Worm (Caenorhabditis elegans) whole organism, L1 larva: ENCODE measurements around the gene ZK1307.4.

Source experiments
- C04F5.9 ChIP-seq: sonication (generic microtip); optimal IDR thresholded peaks from 2 replicates; lab custom pipeline; 2016; ENCODE audit warnings: missing genetic modification characterization, missing compliant biosample characterization
- C34B4.2 ChIP-seq: sonication (generic microtip); optimal IDR thresholded peaks from 2 replicates; lab custom pipeline; 2017; ENCODE audit warnings: mild to moderate bottlenecking, missing genetic modification characterization, missing compliant biosample characterization
- Y116A8C.19 ChIP-seq: sonication (generic microtip); optimal IDR thresholded peaks from 2 replicates; lab custom pipeline; 2016; ENCODE audit warnings: missing compliant biosample characterization, missing genetic modification characterization, borderline replicate concordance
- alr-1 ChIP-seq: fragments of 200-800 bp; sonication (Bioruptor generic); optimal IDR thresholded peaks from 2 replicates; lab custom pipeline; 2018; ENCODE audit warnings: borderline replicate concordance, mild to moderate bottlenecking, missing genetic modification characterization, missing compliant biosample characterization
- aly-2 ChIP-seq: fragments of 150-350 bp; optimal IDR thresholded peaks from 2 replicates; lab custom pipeline; 2014; ENCODE audit warnings: missing biosample characterization, missing genetic modification characterization
- blmp-1 ChIP-seq: fragments of 150-350 bp; optimal IDR thresholded peaks from 2 replicates; lab custom pipeline; 2014; ENCODE audit warnings: missing biosample characterization, missing genetic modification characterization
- ceh-8 ChIP-seq: fragments of 200-800 bp; sonication (Bioruptor generic); optimal IDR thresholded peaks from 2 replicates; lab custom pipeline; 2018; ENCODE audit warnings: mild to moderate bottlenecking, missing genetic modification characterization, moderate library complexity, missing compliant biosample characterization
- ceh-88 ChIP-seq: fragments of 200-800 bp; sonication (Bioruptor generic); IDR thresholded peaks from 2 replicates; pipeline ENCODE4 v1.3.6; 2022; ENCODE audit warnings: missing genetic modification characterization, missing compliant biosample characterization
- ceh-90 ChIP-seq: sonication (generic microtip); optimal IDR thresholded peaks from 2 replicates; lab custom pipeline; 2016; ENCODE audit warnings: missing genetic modification characterization, missing compliant biosample characterization
- efl-3 ChIP-seq: fragments of 200-800 bp; sonication (Bioruptor generic); optimal IDR thresholded peaks from 2 replicates; lab custom pipeline; 2018; ENCODE audit warnings: mild to moderate bottlenecking, missing genetic modification characterization, missing compliant biosample characterization
- egl-27 ChIP-seq, 2 experiments: fragments of 150-350 bp in 1 of 2; sonication (generic microtip); optimal IDR thresholded peaks; 3 replicates each; lab custom pipeline; 2017 to 2018; ENCODE audit warnings: missing biosample characterization in 2 of 2, missing genetic modification characterization in 2 of 2, missing genetic modification reagents in 2 of 2
- elt-2 ChIP-seq: sonication (generic microtip); optimal IDR thresholded peaks from 2 replicates; lab custom pipeline; 2016; ENCODE audit warnings: missing genetic modification characterization, mild to moderate bottlenecking, inconsistent platforms, missing compliant biosample characterization, missing genetic modification reagents
- elt-3 ChIP-seq, 6 experiments: fragments of 150-350 bp in 1 of 6; sonication (generic microtip); optimal IDR thresholded peaks; 2 replicates each; lab custom pipeline; 2017 to 2018; ENCODE audit warnings: missing biosample characterization in 6 of 6, missing genetic modification characterization in 6 of 6, inconsistent platforms in 1 of 6
- ets-5 ChIP-seq: fragments of 200-800 bp; sonication (Bioruptor generic); IDR thresholded peaks from 2 replicates; pipeline ENCODE4 v1.3.6; 2022; ENCODE audit warnings: missing genetic modification characterization, missing compliant biosample characterization
- fkh-8 ChIP-seq: sonication (generic microtip); optimal IDR thresholded peaks from 2 replicates; lab custom pipeline; 2016; ENCODE audit warnings: mild to moderate bottlenecking, missing genetic modification characterization, missing compliant biosample characterization
- fos-1 ChIP-seq: fragments of 150-350 bp; optimal IDR thresholded peaks from 2 replicates; lab custom pipeline; 2014; ENCODE audit warnings: missing biosample characterization, missing genetic modification characterization
- grh-1 ChIP-seq: fragments of 200-800 bp; sonication (Bioruptor generic); IDR thresholded peaks from 2 replicates; pipeline ENCODE4 v1.3.6; 2022; ENCODE audit warnings: missing genetic modification reagents, missing genetic modification characterization, missing compliant biosample characterization
- hlh-4 ChIP-seq: sonication (generic microtip); optimal IDR thresholded peaks from 2 replicates; lab custom pipeline; 2016; ENCODE audit warnings: mild to moderate bottlenecking, missing genetic modification characterization, missing compliant biosample characterization
- hpl-2 ChIP-seq: fragments of 150-350 bp; optimal IDR thresholded peaks from 2 replicates; lab custom pipeline; 2014; ENCODE audit warnings: missing biosample characterization, missing genetic modification reagents, missing genetic modification characterization
- jun-1 ChIP-seq: fragments of 150-350 bp; optimal IDR thresholded peaks from 2 replicates; lab custom pipeline; 2014; ENCODE audit warnings: missing biosample characterization, missing genetic modification reagents, missing genetic modification characterization
- lin-13 ChIP-seq: fragments of 150-350 bp; optimal IDR thresholded peaks from 2 replicates; lab custom pipeline; 2014; ENCODE audit warnings: missing biosample characterization, missing genetic modification reagents, missing genetic modification characterization
- lin-14 ChIP-seq: fragments of 200-800 bp; sonication (Bioruptor generic); optimal IDR thresholded peaks from 2 replicates; lab custom pipeline; 2018; ENCODE audit warnings: mild to moderate bottlenecking, missing genetic modification characterization, moderate library complexity, missing compliant biosample characterization
- lin-15B ChIP-seq: fragments of 150-350 bp; sonication (generic microtip); optimal IDR thresholded peaks from 3 replicates; lab custom pipeline; 2014; ENCODE audit warnings: missing biosample characterization, missing genetic modification characterization
- lin-35 ChIP-seq, 2 experiments: fragments of 150-350 bp; optimal IDR thresholded peaks; 2 replicates each; lab custom pipeline; 2014; ENCODE audit warnings: missing biosample characterization in 2 of 2, missing genetic modification characterization in 2 of 2, missing genetic modification reagents in 2 of 2
- mab-9 ChIP-seq: fragments of 200-800 bp; sonication (Bioruptor generic); IDR thresholded peaks from 2 replicates; pipeline ENCODE4 v1.3.6; 2022; ENCODE audit warnings: missing genetic modification reagents, missing genetic modification characterization, missing compliant biosample characterization
- mef-2 ChIP-seq: fragments of 150-350 bp; optimal IDR thresholded peaks from 2 replicates; lab custom pipeline; 2014; ENCODE audit warnings: missing biosample characterization, missing genetic modification characterization
- nhr-11 ChIP-seq: fragments of 150-350 bp; optimal IDR thresholded peaks from 2 replicates; lab custom pipeline; 2014; ENCODE audit warnings: missing biosample characterization, missing genetic modification characterization
- nhr-19 ChIP-seq: fragments of 200-800 bp; sonication (Bioruptor generic); conservative IDR thresholded peaks from 2 replicates; pipeline ENCODE4 v1.3.6; 2022; ENCODE audit warnings: missing genetic modification characterization, missing compliant biosample characterization
- nhr-237 ChIP-seq: fragments of 150-350 bp; optimal IDR thresholded peaks from 2 replicates; lab custom pipeline; 2014; ENCODE audit warnings: missing biosample characterization, missing genetic modification characterization
- nhr-28 ChIP-seq: fragments of 150-350 bp; optimal IDR thresholded peaks from 2 replicates; lab custom pipeline; 2014; ENCODE audit warnings: missing biosample characterization, missing genetic modification characterization
- nhr-47 ChIP-seq: sonication (generic microtip); optimal IDR thresholded peaks from 2 replicates; lab custom pipeline; 2016; ENCODE audit warnings: mild to moderate bottlenecking, missing genetic modification characterization, moderate library complexity, missing compliant biosample characterization
- nhr-71 ChIP-seq: sonication (generic microtip); optimal IDR thresholded peaks from 2 replicates; lab custom pipeline; 2016; ENCODE audit warnings: mild to moderate bottlenecking, missing genetic modification characterization, moderate library complexity, missing compliant biosample characterization
- nhr-84 ChIP-seq: sonication (generic microtip); optimal IDR thresholded peaks from 2 replicates; lab custom pipeline; 2017; ENCODE audit warnings: missing biosample characterization, missing genetic modification characterization
- nhr-85 ChIP-seq: sonication (generic microtip); peaks from one replicate; lab custom pipeline; 2016; ENCODE audit warnings: missing genetic modification characterization, inconsistent platforms, missing compliant biosample characterization
- nhr-90 ChIP-seq: sonication (generic microtip); optimal IDR thresholded peaks from 2 replicates; lab custom pipeline; 2016; ENCODE audit warnings: mild to moderate bottlenecking, missing genetic modification characterization, missing compliant biosample characterization; ENCODE audit not compliant: poor library complexity
- pax-3 ChIP-seq: fragments of 200-800 bp; sonication (Bioruptor generic); optimal IDR thresholded peaks from 2 replicates; lab custom pipeline; 2018; ENCODE audit warnings: mild to moderate bottlenecking, missing genetic modification characterization, moderate library complexity, missing compliant biosample characterization
- pqm-1 ChIP-seq: sonication (generic microtip); optimal IDR thresholded peaks from 3 replicates; lab custom pipeline; 2017; ENCODE audit warnings: missing biosample characterization, missing genetic modification characterization
- sptf-1 ChIP-seq: fragments of 150-350 bp; optimal IDR thresholded peaks from 2 replicates; lab custom pipeline; 2014; ENCODE audit warnings: missing biosample characterization, missing genetic modification characterization
- unc-130 ChIP-seq: fragments of 150-350 bp; optimal IDR thresholded peaks from 2 replicates; lab custom pipeline; 2017; ENCODE audit warnings: missing biosample characterization, missing genetic modification characterization, inconsistent platforms
- unc-30 ChIP-seq: sonication (generic microtip); optimal IDR thresholded peaks from 2 replicates; lab custom pipeline; 2017; ENCODE audit warnings: missing biosample characterization, missing genetic modification characterization
- unc-62 ChIP-seq: fragments of 150-350 bp; optimal IDR thresholded peaks from 2 replicates; lab custom pipeline; 2014; ENCODE audit warnings: missing biosample characterization, missing genetic modification reagents, missing genetic modification characterization
- unc-86 ChIP-seq: sonication (generic microtip); optimal IDR thresholded peaks from 2 replicates; lab custom pipeline; 2016; ENCODE audit warnings: missing genetic modification characterization, missing compliant biosample characterization
- unc-98 ChIP-seq: fragments of 200-800 bp; sonication (Bioruptor generic); IDR thresholded peaks from 2 replicates; pipeline ENCODE4 v1.3.6; 2022; ENCODE audit warnings: missing genetic modification characterization, missing compliant biosample characterization
- zip-4 ChIP-seq: fragments of 200-800 bp; sonication (Bioruptor generic); optimal IDR thresholded peaks from 2 replicates; lab custom pipeline; 2018; ENCODE audit warnings: mild to moderate bottlenecking, missing genetic modification characterization, moderate library complexity, missing compliant biosample characterization

Gene ZK1307.4

ce11 chrII:9668959-9669358 is 17.4 kb upstream of the ZK1307.4 start, which contains the start of gene taf-8 (continued):
- no peak for TF ChIP-seq zip-4 (GFP tag; lab: Kevin White, UChicago)
- peak in 1 of 6 experiments; percentile 6 for TF ChIP-seq elt-3 (tag; optimal IDR thresholded peaks at IDR 0.05; lab: Kevin White, UChicago)
- peak; percentile 37 for TF ChIP-seq fos-1 (tag; lab: Kevin White, UChicago)
- no peak for TF ChIP-seq C34B4.2 (tag; lab: Kevin White, UChicago)
- TF ChIP-seq jun-1 = no peak
- no peak for TF ChIP-seq Y116A8C.19 (tag; lab: Kevin White, UChicago)
- TF ChIP-seq blmp-1 (tag; lab: Kevin White, UChicago) = no peak
- TF ChIP-seq nhr-11 (tag; lab: Kevin White, UChicago) = peak; percentile 60
- TF ChIP-seq fkh-8 (tag; lab: Kevin White, UChicago) = peak; percentile 54
- TF ChIP-seq unc-86 = peak; percentile 20
- no peak for TF ChIP-seq unc-30 (tag; lab: Kevin White, UChicago)
- TF ChIP-seq unc-98 = no peak
- peak; percentile 84 for TF ChIP-seq nhr-85 (tag; lab: Kevin White, UChicago)
- no peak for TF ChIP-seq hpl-2 (GFP tag; lab: Kevin White, UChicago)
- no peak for TF ChIP-seq pax-3 (tag; lab: Kevin White, UChicago)
- no peak for TF ChIP-seq elt-2 (tag; lab: Kevin White, UChicago)
- no peak for TF ChIP-seq hlh-4 (tag; lab: Kevin White, UChicago)
- no peak for TF ChIP-seq nhr-28 (tag; lab: Kevin White, UChicago)
- TF ChIP-seq nhr-19 (GFP tag; lab: Robert Waterston, UW) = peak; percentile 74
- no peak for TF ChIP-seq efl-3 (GFP tag; lab: Kevin White, UChicago)
- TF ChIP-seq nhr-71 (tag; lab: Kevin White, UChicago) = peak; percentile 76
- TF ChIP-seq nhr-84 (tag; lab: Kevin White, UChicago) = no peak
- TF ChIP-seq ceh-90 (tag; lab: Kevin White, UChicago) = peak; percentile 16
- TF ChIP-seq pqm-1 (tag; lab: Kevin White, UChicago) = no peak
- 0 out of 2 replicates have a peak, but pooled peaks have one; percentile 15 for TF ChIP-seq ceh-88 (GFP tag; lab: Robert Waterston, UW)
- TF ChIP-seq aly-2 = peak; percentile 31
- no peak for TF ChIP-seq mef-2 (tag; lab: Kevin White, UChicago)
- TF ChIP-seq unc-130 = peak; percentile 23
- TF ChIP-seq sptf-1 (tag; lab: Kevin White, UChicago) = no peak
- peak; percentile 24 for TF ChIP-seq lin-15B (tag; lab: Kevin White, UChicago)
- TF ChIP-seq lin-13 (GFP tag; lab: Kevin White, UChicago) = peak; percentile 25
- TF ChIP-seq lin-14 = peak; percentile 71
- TF ChIP-seq nhr-237 (tag; lab: Kevin White, UChicago) = no peak
- no peak for TF ChIP-seq egl-27 (tag; optimal IDR thresholded peaks at IDR 0.05; lab: Kevin White, UChicago)
- no peak for TF ChIP-seq alr-1 (tag; lab: Kevin White, UChicago)
- TF ChIP-seq lin-35 (GFP tag; optimal IDR thresholded peaks at IDR 0.05; lab: Kevin White, UChicago) = peak; percentile 72 to 73
- TF ChIP-seq mab-9 (GFP tag; lab: Robert Waterston, UW) = no peak
- TF ChIP-seq grh-1 = no peak
- no peak for TF ChIP-seq ets-5 (GFP tag; lab: Robert Waterston, UW)
- peak; percentile 50 for TF ChIP-seq nhr-90
- TF ChIP-seq C04F5.9 (tag; lab: Kevin White, UChicago) = no peak
- TF ChIP-seq ceh-8 (GFP tag; lab: Kevin White, UChicago) = no peak
- no peak for TF ChIP-seq unc-62
- TF ChIP-seq nhr-47 (tag; lab: Kevin White, UChicago) = peak; percentile 79
